Worm (Caenorhabditis elegans): ENCODE data around the gene C34C12.7.

C34C12.7 gene

ce11 chrIII:3469646-3470045 is 18.5 kb downstream of the C34C12.7 start, which contains the start of gene smim-14:
TSS of gene smim-14 (minus strand) at chrIII:3469746.
- TF ChIP-seq lsy-2 (tag; optimal IDR thresholded peaks at IDR 0.05) (no peak), mes-2 (tag; optimal IDR thresholded peaks at IDR 0.05; ENCODE audit: poor library complexity, severe bottlenecking) (peak; percentile 29), daf-16 (GFP tag; optimal IDR thresholded peaks at IDR 0.05) (no peak), daf-16 (tag; optimal IDR thresholded peaks at IDR 0.05) (peak; percentile 34)

- no peak for TF ChIP-seq attf-4 (tag; optimal IDR thresholded peaks at IDR 0.05)
- TF ChIP-seq lin-13 (GFP tag; optimal IDR thresholded peaks at IDR 0.05) = no peak
- TF ChIP-seq nhr-28 (tag; optimal IDR thresholded peaks at IDR 0.05) = peak; percentile 36
- no peak for TF ChIP-seq daf-16 (GFP tag; optimal IDR thresholded peaks at IDR 0.05)
- TF ChIP-seq daf-16 (tag; optimal IDR thresholded peaks at IDR 0.05) = no peak
- TF ChIP-seq ZK337.2 (GFP tag; IDR thresholded peaks at IDR 0.05) = no peak
- TF ChIP-seq zfp-3 (GFP tag; conservative IDR thresholded peaks at IDR 0.05) = no peak
- no peak for TF ChIP-seq cey-2 (tag; optimal IDR thresholded peaks at IDR 0.05; ENCODE audit: borderline replicate concordance, insufficient read depth)
- TF ChIP-seq zfp-2 (tag; optimal IDR thresholded peaks at IDR 0.05) = no peak
- TF ChIP-seq pha-4 (GFP tag; IDR thresholded peaks at IDR 0.05) = no peak
- TF ChIP-seq pha-4 (tag; optimal IDR thresholded peaks at IDR 0.05) = no peak
- TF ChIP-seq nhr-76 (tag; optimal IDR thresholded peaks at IDR 0.05) = no peak
- TF ChIP-seq Y5F2A.4 (GFP tag; optimal IDR thresholded peaks at IDR 0.05) = no peak
- TF ChIP-seq nhr-77 (tag; optimal IDR thresholded peaks at IDR 0.05) = no peak
- TF ChIP-seq nhr-25 (tag; optimal IDR thresholded peaks at IDR 0.05; ENCODE audit: borderline replicate concordance, insufficient read depth) = no peak
- TF ChIP-seq R02D3.7 (tag; optimal IDR thresholded peaks at IDR 0.05) = no peak
- TF ChIP-seq lsy-2 (tag; optimal IDR thresholded peaks at IDR 0.05) = no peak
- TF ChIP-seq dve-1 (tag; optimal IDR thresholded peaks at IDR 0.05; ENCODE audit: insufficient read depth) = peak; percentile 5
- no peak for TF ChIP-seq fos-1 (tag; optimal IDR thresholded peaks at IDR 0.05)
- peak; percentile 33 for TF ChIP-seq hlh-11 (tag; optimal IDR thresholded peaks at IDR 0.05)
- peak; percentile 20; the same call in 1 of the 2 replicates for TF ChIP-seq dmd-6 (GFP tag; IDR thresholded peaks at IDR 0.05)
- TF ChIP-seq ceh-82 (tag; optimal IDR thresholded peaks at IDR 0.05) = no peak
- no peak for TF ChIP-seq saeg-2 (GFP tag; IDR thresholded peaks at IDR 0.05)
- TF ChIP-seq hlh-30 (tag; optimal IDR thresholded peaks at IDR 0.05; ENCODE audit: insufficient read depth) = no peak
- no peak for TF ChIP-seq madf-9 (GFP tag; conservative IDR thresholded peaks at IDR 0.05)
- TF ChIP-seq lin-39 (tag; optimal IDR thresholded peaks at IDR 0.05) = no peak
- peak; percentile 30 for TF ChIP-seq pqm-1 (tag; optimal IDR thresholded peaks at IDR 0.05)
- no peak for TF ChIP-seq lin-1 (GFP tag; IDR thresholded peaks at IDR 0.05)
- no peak for TF ChIP-seq nhr-41 (GFP tag; IDR thresholded peaks at IDR 0.05)
- no peak for TF ChIP-seq aly-2 (tag; optimal IDR thresholded peaks at IDR 0.05)
- no peak for TF ChIP-seq rbr-2 (tag; optimal IDR thresholded peaks at IDR 0.05)
- TF ChIP-seq aha-1 (tag) = peak; percentile 62
- TF ChIP-seq Y48G9A.11 (GFP tag; IDR thresholded peaks at IDR 0.05) = no peak
- no peak for TF ChIP-seq dmd-8 (GFP tag; IDR thresholded peaks at IDR 0.05)
- no peak for TF ChIP-seq unc-130 (GFP tag; optimal IDR thresholded peaks at IDR 0.05)
- TF ChIP-seq zip-2 (tag; optimal IDR thresholded peaks at IDR 0.05) = no peak
- TF ChIP-seq unc-39 (tag; optimal IDR thresholded peaks at IDR 0.05) = no peak
- TF ChIP-seq nhr-102 (tag; optimal IDR thresholded peaks at IDR 0.05) = no peak
- no peak for TF ChIP-seq lim-7 (GFP tag; IDR thresholded peaks at IDR 0.05)
- TF ChIP-seq ceh-20 (GFP tag; IDR thresholded peaks at IDR 0.05) = no peak
- TF ChIP-seq zag-1 (tag; optimal IDR thresholded peaks at IDR 0.05) = no peak
These were observed 19.8 kb downstream of the C34C12.7 start for ce11 chrIII:3468384-3468783.
